Fruit fly (Drosophila melanogaster) whole organism, embryonic: ENCODE measurements around the gene Tsen34.
A peak's percentile ranks its signal among the peaks of the same experiment; 100 is the strongest.

Experiments used
- ATbp ChIP-seq: fragments of 200-800 bp; sonication (Bioruptor generic); optimal IDR thresholded peaks from 2 replicates; lab custom pipeline; 2017; ENCODE audit warnings: missing biosample characterization, mild to moderate bottlenecking, missing genetic modification characterization, missing genetic modification reagents
- CG10209 ChIP-seq: fragments of 200-800 bp; sonication (Bioruptor generic); optimal IDR thresholded peaks from 3 replicates; lab custom pipeline; 2017; ENCODE audit warnings: missing biosample characterization, mild to moderate bottlenecking, missing genetic modification characterization, missing genetic modification reagents
- CG10462 ChIP-seq: fragments of 200-800 bp; sonication (Bioruptor generic); optimal IDR thresholded peaks from 2 replicates; lab custom pipeline; 2016; ENCODE audit warnings: missing biosample characterization, missing genetic modification characterization
- CG14667 ChIP-seq: fragments of 200-800 bp; sonication (Bioruptor generic); IDR thresholded peaks from 2 replicates; pipeline ENCODE4 v1.3.6; 2022; ENCODE audit warnings: missing biosample characterization, missing genetic modification characterization
- CG15269 ChIP-seq: fragments of 200-800 bp; sonication (Bioruptor generic); optimal IDR thresholded peaks from 2 replicates; lab custom pipeline; 2018; ENCODE audit warnings: missing biosample characterization, mild to moderate bottlenecking, missing genetic modification characterization, moderate library complexity
- CG15696 ChIP-seq: fragments of 200-800 bp; sonication (Bioruptor generic); optimal IDR thresholded peaks from 2 replicates; lab custom pipeline; 2019; ENCODE audit warnings: missing biosample characterization, mild to moderate bottlenecking, missing genetic modification characterization, moderate library complexity
- CG17612 ChIP-seq: fragments of 200-800 bp; sonication (Bioruptor generic); IDR thresholded peaks from 2 replicates; pipeline ENCODE4 v1.3.6; 2022; ENCODE audit warnings: missing biosample characterization, missing genetic modification characterization
- CG30403 ChIP-seq: fragments of 200-800 bp; sonication (Bioruptor generic); optimal IDR thresholded peaks from 3 replicates; lab custom pipeline; 2016; ENCODE audit warnings: missing biosample characterization, missing genetic modification characterization
- CG34422 ChIP-seq: fragments of 200-800 bp; sonication (Bioruptor generic); IDR thresholded peaks from 3 replicates; pipeline ENCODE4 v1.3.6; 2022; ENCODE audit warnings: missing biosample characterization, missing genetic modification characterization
- CG7556 ChIP-seq: fragments of 200-800 bp; sonication (Bioruptor generic); optimal IDR thresholded peaks from 2 replicates; lab custom pipeline; 2017; ENCODE audit warnings: missing biosample characterization, mild to moderate bottlenecking, missing genetic modification characterization
- CG8765 ChIP-seq: fragments of 200-800 bp; sonication (Bioruptor generic); IDR thresholded peaks from 2 replicates; pipeline ENCODE4 v1.3.6; 2022; ENCODE audit warnings: missing biosample characterization, missing genetic modification characterization
- E2f2 ChIP-seq: fragments of 200-800 bp; sonication (Bioruptor generic); IDR thresholded peaks from 2 replicates; pipeline ENCODE4 v1.3.6; 2022; ENCODE audit warnings: missing biosample characterization, missing genetic modification characterization
- H2.0 ChIP-seq: fragments of 200-800 bp; sonication (Bioruptor generic); IDR thresholded peaks from 2 replicates; pipeline ENCODE4 v1.3.6; 2022; ENCODE audit warnings: missing biosample characterization, missing genetic modification characterization
- Hand ChIP-seq: fragments of 200-800 bp; sonication (Bioruptor generic); optimal IDR thresholded peaks from 2 replicates; lab custom pipeline; 2017; ENCODE audit warnings: mild to moderate bottlenecking, missing biosample characterization, missing genetic modification reagents, missing genetic modification characterization
- Hsf ChIP-seq: fragments of 200-800 bp; sonication (Bioruptor generic); optimal IDR thresholded peaks from 3 replicates; lab custom pipeline; 2016; ENCODE audit warnings: missing biosample characterization, missing genetic modification characterization
- MBD-R2 ChIP-seq: fragments of 200-800 bp; sonication (Bioruptor generic); IDR thresholded peaks from 2 replicates; pipeline ENCODE4 v1.3.6; 2022; ENCODE audit warnings: missing biosample characterization, missing genetic modification characterization
- MESR4 ChIP-seq: fragments of 200-800 bp; sonication (Bioruptor generic); optimal IDR thresholded peaks from 2 replicates; lab custom pipeline; 2018; ENCODE audit warnings: missing biosample characterization, mild to moderate bottlenecking, missing genetic modification characterization, moderate library complexity
- Mad ChIP-seq: fragments of 200-800 bp; sonication (Bioruptor generic); optimal IDR thresholded peaks from 2 replicates; lab custom pipeline; 2016; ENCODE audit warnings: missing biosample characterization, missing genetic modification characterization
- Med ChIP-seq: fragments of 200-800 bp; sonication (Bioruptor generic); peaks from one replicate; lab custom pipeline; 2016; ENCODE audit warnings: missing biosample characterization, missing genetic modification characterization, mild to moderate bottlenecking, inconsistent platforms, moderate library complexity
- Nf-YA ChIP-seq: fragments of 200-800 bp; sonication (Bioruptor generic); IDR thresholded peaks from 2 replicates; pipeline ENCODE4 v1.3.6; 2022; ENCODE audit warnings: missing biosample characterization, missing genetic modification characterization
- Scr ChIP-seq: fragments of 200-800 bp; sonication (Bioruptor generic); IDR thresholded peaks from 2 replicates; pipeline ENCODE4 v1.3.6; 2022; ENCODE audit warnings: missing biosample characterization, missing genetic modification characterization; ENCODE audit not compliant: partially characterized antibody
- Side ChIP-seq: fragments of 200-800 bp; sonication (Bioruptor generic); optimal IDR thresholded peaks from 2 replicates; lab custom pipeline; 2016; ENCODE audit warnings: missing biosample characterization, missing genetic modification characterization
- Six4 ChIP-seq: fragments of 200-800 bp; sonication (Bioruptor generic); optimal IDR thresholded peaks from 2 replicates; lab custom pipeline; 2016; ENCODE audit warnings: missing biosample characterization, missing genetic modification characterization
- Usf ChIP-seq: fragments of 200-800 bp; sonication (Bioruptor generic); optimal IDR thresholded peaks from 2 replicates; lab custom pipeline; 2017; ENCODE audit warnings: missing genotype, missing biosample characterization, missing genetic modification characterization
- br ChIP-seq: fragments of >200 bp; optimal IDR thresholded peaks from 2 replicates; lab custom pipeline; 2017
- cad ChIP-seq: fragments of >200 bp; optimal IDR thresholded peaks from 2 replicates; lab custom pipeline; 2017; ENCODE audit warnings: missing biosample characterization, missing genetic modification characterization
- cato ChIP-seq: fragments of 200-800 bp; sonication (Bioruptor generic); optimal IDR thresholded peaks from 2 replicates; lab custom pipeline; 2016; ENCODE audit warnings: missing biosample characterization, missing genetic modification characterization, borderline replicate concordance
- chn ChIP-seq: fragments of 200-800 bp; sonication (Bioruptor generic); optimal IDR thresholded peaks from 2 replicates; lab custom pipeline; 2016; ENCODE audit warnings: missing biosample characterization, missing genetic modification characterization
- dmrt11E ChIP-seq: fragments of 200-800 bp; sonication (Bioruptor generic); optimal IDR thresholded peaks from 3 replicates; lab custom pipeline; 2018; ENCODE audit warnings: missing biosample characterization, mild to moderate bottlenecking, missing genetic modification characterization, moderate library complexity
- esg ChIP-seq: fragments of 200-800 bp; sonication (Bioruptor generic); conservative IDR thresholded peaks from 2 replicates; pipeline ENCODE4 v1.3.6; 2022; ENCODE audit warnings: missing biosample characterization, missing genetic modification characterization
- fd3F ChIP-seq: fragments of 200-800 bp; sonication (Bioruptor generic); optimal IDR thresholded peaks from 2 replicates; lab custom pipeline; 2018; ENCODE audit warnings: missing biosample characterization, mild to moderate bottlenecking, missing genetic modification characterization, moderate library complexity
- fd64A ChIP-seq: fragments of 200-800 bp; sonication (Bioruptor generic); optimal IDR thresholded peaks from 3 replicates; lab custom pipeline; 2018; ENCODE audit warnings: missing biosample characterization, mild to moderate bottlenecking, missing genetic modification characterization
- fd96Cb ChIP-seq: fragments of 200-800 bp; sonication (Bioruptor generic); optimal IDR thresholded peaks from 2 replicates; lab custom pipeline; 2018; ENCODE audit warnings: missing biosample characterization, mild to moderate bottlenecking, missing genetic modification characterization, moderate library complexity
- fru ChIP-seq: fragments of >200 bp; optimal IDR thresholded peaks from 2 replicates; lab custom pipeline; 2017
- gfzf ChIP-seq: fragments of 200-800 bp; sonication (Bioruptor generic); optimal IDR thresholded peaks from 2 replicates; lab custom pipeline; 2016; ENCODE audit warnings: missing biosample characterization, mild to moderate bottlenecking, missing genetic modification characterization, moderate library complexity
- gsb ChIP-seq: fragments of 200-800 bp; sonication (Bioruptor generic); IDR thresholded peaks from 2 replicates; pipeline ENCODE4 v1.3.6; 2022; ENCODE audit warnings: missing biosample characterization, missing genetic modification characterization
- hkb ChIP-seq, 2 experiments: fragments of 200-800 bp in 1 of 2; fragments of >200 bp in 1 of 2; sonication (Bioruptor generic) in 1 of 2; IDR thresholded peaks in 1 of 2; optimal IDR thresholded peaks in 1 of 2; 2 replicates each; pipeline versions ENCODE4 v1.3.6 to Lab custom; 2017 to 2022; ENCODE audit warnings: missing biosample characterization in 1 of 2, missing genetic modification characterization in 1 of 2
- inv ChIP-seq: fragments of 200-800 bp; sonication (Bioruptor generic); IDR thresholded peaks from 2 replicates; pipeline ENCODE4 v1.3.6; 2022; ENCODE audit warnings: missing biosample characterization, missing genetic modification characterization; ENCODE audit not compliant: partially characterized antibody
- kah ChIP-seq: fragments of 200-800 bp; sonication (Bioruptor generic); optimal IDR thresholded peaks from 2 replicates; lab custom pipeline; 2018; ENCODE audit warnings: missing biosample characterization, mild to moderate bottlenecking, missing genetic modification characterization
- knrl ChIP-seq: fragments of 200-800 bp; sonication (Bioruptor generic); IDR thresholded peaks from 3 replicates; pipeline ENCODE4 v1.3.6; 2022; ENCODE audit warnings: missing biosample characterization, missing genetic modification characterization; ENCODE audit not compliant: partially characterized antibody
- nom ChIP-seq: fragments of 200-800 bp; sonication (Bioruptor generic); optimal IDR thresholded peaks from 2 replicates; lab custom pipeline; 2017; ENCODE audit warnings: missing biosample characterization, missing genetic modification characterization, mild to moderate bottlenecking, moderate library complexity, missing genetic modification reagents
- odd ChIP-seq: fragments of 200-800 bp; sonication (Bioruptor generic); optimal IDR thresholded peaks from 2 replicates; lab custom pipeline; 2017; ENCODE audit warnings: missing biosample characterization, mild to moderate bottlenecking, missing genetic modification characterization
- phol ChIP-seq: fragments of 200-800 bp; sonication (Bioruptor generic); optimal IDR thresholded peaks from 3 replicates; lab custom pipeline; 2018; ENCODE audit warnings: missing biosample characterization, mild to moderate bottlenecking, missing genetic modification characterization, moderate library complexity
- prd ChIP-seq, 3 experiments: fragments of >200 bp in 2 of 3; fragments of 200-800 bp in 1 of 3; sonication (Bioruptor generic) in 1 of 3; optimal IDR thresholded peaks in 2 of 3; IDR thresholded peaks in 1 of 3; 2 replicates in 2 of 3; 3 replicates in 1 of 3; pipeline versions ENCODE4 v1.3.6 to Lab custom; 2017 to 2022; ENCODE audit warnings: missing biosample characterization in 1 of 3, missing genetic modification characterization in 1 of 3
- row ChIP-seq: fragments of 200-800 bp; sonication (Bioruptor generic); IDR thresholded peaks from 3 replicates; pipeline ENCODE4 v1.3.6; 2022; ENCODE audit warnings: missing biosample characterization, missing genetic modification characterization
- sr ChIP-seq: fragments of 200-800 bp; sonication (Bioruptor generic); IDR thresholded peaks from 3 replicates; pipeline ENCODE4 v1.3.6; 2022; ENCODE audit warnings: missing biosample characterization, missing genetic modification characterization
- tgo ChIP-seq: fragments of 200-800 bp; sonication (Bioruptor generic); IDR thresholded peaks from 3 replicates; pipeline ENCODE4 v1.3.6; 2022; ENCODE audit warnings: missing biosample characterization, missing genetic modification characterization

Gene Tsen34

DNA sequence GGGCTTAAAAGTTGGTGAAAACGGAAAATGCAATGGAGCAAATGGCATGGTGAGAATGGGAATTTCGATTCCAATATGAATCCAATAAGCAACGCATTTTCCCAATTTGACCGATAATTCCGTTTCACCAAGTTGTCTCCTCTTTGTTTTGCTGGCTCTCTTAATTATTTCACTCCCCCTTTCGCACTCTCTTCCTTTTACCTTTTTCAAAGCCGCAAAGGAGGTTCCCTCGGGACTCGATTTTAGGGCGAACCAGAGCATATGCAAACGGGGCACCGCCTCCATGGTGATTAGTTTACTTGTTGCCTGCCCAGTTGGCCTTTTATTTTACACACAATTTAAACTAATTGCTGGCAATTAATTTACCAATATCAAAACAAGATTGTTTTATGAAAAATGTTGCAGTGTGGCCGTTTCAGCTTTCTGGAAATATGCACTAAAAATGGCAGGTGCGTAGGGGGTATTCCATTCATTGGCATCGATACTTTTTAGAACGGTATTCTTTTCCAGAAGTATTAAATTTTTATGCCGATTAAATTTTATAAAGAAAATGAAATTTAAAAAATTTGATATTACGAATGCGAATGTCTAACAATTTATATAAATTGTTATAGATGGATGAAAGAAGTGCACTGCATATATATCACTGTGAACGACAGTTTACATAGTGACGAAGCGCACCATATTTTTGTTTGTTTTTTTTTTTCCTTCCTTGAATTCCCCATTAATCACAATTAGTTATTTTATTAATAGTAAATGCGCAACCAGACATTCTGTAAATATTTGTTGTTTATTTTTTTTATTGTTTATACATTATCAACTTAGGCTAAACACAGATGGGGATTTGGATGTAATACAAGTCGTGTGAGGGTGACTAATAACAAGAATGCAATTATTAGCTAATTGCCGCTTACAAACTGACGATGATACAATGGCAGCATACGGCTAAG is 14.3 kb upstream of the Tsen34 start, which contains the start of gene mop (continued):
- TF ChIP-seq dmrt11E (tag; lab: Kevin White, UChicago) (peak; percentile 35), esg (GFP tag; lab: Robert Waterston, UW) (peak; percentile 59), hkb (optimal IDR thresholded peaks at IDR 0.05; lab: Kevin White, UChicago) (no peak), hkb (GFP tag; IDR thresholded peaks at IDR 0.05; lab: Robert Waterston, UW) (peak; percentile 62; the same call in 1 of the 2 replicates), fru (lab: Kevin White, UChicago) (no peak), cato (GFP tag; lab: Kevin White, UChicago) (peak; percentile 2), sr (GFP tag; lab: Robert Waterston, UW) (no peak), br (lab: Kevin White, UChicago) (no peak), Hand (GFP tag; lab: Kevin White, UChicago) (no peak), nom (GFP tag; lab: Kevin White, UChicago) (no peak), MBD-R2 (GFP tag; lab: Robert Waterston, UW) (peak; percentile 78), Six4 (GFP tag; lab: Kevin White, UChicago) (peak; percentile 9), CG17612 (GFP tag; lab: Robert Waterston, UW) (no peak), E2f2 (GFP tag; lab: Robert Waterston, UW) (peak; percentile 20; the same call in 1 of the 2 replicates), Mad (GFP tag; lab: Kevin White, UChicago) (peak; percentile 3), kah (no peak), CG10209 (GFP tag; lab: Kevin White, UChicago) (no peak), Nf-YA (GFP tag; lab: Robert Waterston, UW) (0 out of 2 replicates have a peak, but pooled peaks have one; percentile 9), CG15696 (tag; lab: Kevin White, UChicago) (peak; percentile 34), gsb (no peak), Side (GFP tag; lab: Kevin White, UChicago) (peak; percentile 41), ATbp (GFP tag; lab: Kevin White, UChicago) (no peak), Med (GFP tag; lab: Kevin White, UChicago) (peak; percentile 79), row (GFP tag; lab: Robert Waterston, UW) (peak; percentile 89), CG8765 (GFP tag; lab: Robert Waterston, UW) (no peak), CG30403 (peak; percentile 46), CG7556 (no peak), knrl (GFP tag; lab: Robert Waterston, UW) (peak; percentile 57), Usf (GFP tag; lab: Kevin White, UChicago) (no peak), Hsf (GFP tag; lab: Kevin White, UChicago) (peak; percentile 1), CG34422 (GFP tag; lab: Robert Waterston, UW) (no peak; the same call in 1 of the 3 replicates), Scr (GFP tag; lab: Robert Waterston, UW) (peak; percentile 71), tgo (peak; percentile 67; the same call in 2 of the 3 replicates), cad (GFP tag; lab: Kevin White, UChicago) (no peak), fd96Cb (tag; lab: Kevin White, UChicago) (no peak), MESR4 (GFP tag; lab: Kevin White, UChicago) (peak; percentile 93), gfzf (peak; percentile 79), fd64A (no peak), prd (optimal IDR thresholded peaks at IDR 0.05; lab: Kevin White, UChicago) (no peak), prd (GFP tag; IDR thresholded peaks at IDR 0.05; lab: Robert Waterston, UW) (peak; percentile 73), chn (GFP tag; lab: Kevin White, UChicago) (no peak), odd (GFP tag; lab: Kevin White, UChicago) (no peak), CG15269 (tag; lab: Kevin White, UChicago) (no peak), phol (tag; lab: Kevin White, UChicago) (peak; percentile 71), fd3F (GFP tag; lab: Kevin White, UChicago) (peak; percentile 8), inv (GFP tag; lab: Robert Waterston, UW) (peak; percentile 40; the same call in 1 of the 2 replicates), CG10462 (no peak), CG14667 (peak; percentile 36; the same call in 1 of the 2 replicates), H2.0 (GFP tag; lab: Robert Waterston, UW) (peak; percentile 56)
